Fruit fly (Drosophila melanogaster) whole organism, embryonic: ENCODE data around the gene ClpP.

ENCODE experiments used
- Antp ChIP-seq: fragments of 200-800 bp; sonication (Bioruptor generic); optimal IDR thresholded peaks from 3 replicates; lab custom pipeline; 2016; ENCODE audit warnings: missing biosample characterization, missing genetic modification characterization
- B-H1 ChIP-seq: fragments of 200-800 bp; sonication (Bioruptor generic); IDR thresholded peaks from 3 replicates; pipeline ENCODE4 v1.3.6; 2022; ENCODE audit warnings: missing biosample characterization, missing genetic modification characterization
- BtbVII ChIP-seq: fragments of 200-800 bp; sonication (Bioruptor generic); optimal IDR thresholded peaks from 3 replicates; lab custom pipeline; 2017; ENCODE audit warnings: missing biosample characterization, mild to moderate bottlenecking, missing genetic modification characterization
- CG10462 ChIP-seq: fragments of 200-800 bp; sonication (Bioruptor generic); optimal IDR thresholded peaks from 2 replicates; lab custom pipeline; 2016; ENCODE audit warnings: missing biosample characterization, missing genetic modification characterization
- CG11560 ChIP-seq: fragments of 200-800 bp; sonication (Bioruptor generic); IDR thresholded peaks from 3 replicates; pipeline ENCODE4 v1.3.6; 2022; ENCODE audit warnings: missing biosample characterization, missing genetic modification characterization
- CG11695 ChIP-seq: fragments of 200-800 bp; sonication (Bioruptor generic); IDR thresholded peaks from 3 replicates; pipeline ENCODE4 v1.3.6; 2022; ENCODE audit warnings: missing biosample characterization, missing genetic modification characterization
- CG11723 ChIP-seq: fragments of 200-800 bp; sonication (Bioruptor generic); optimal IDR thresholded peaks from 2 replicates; lab custom pipeline; 2017; ENCODE audit warnings: missing biosample characterization, mild to moderate bottlenecking, missing genetic modification characterization
- CG12219 ChIP-seq: fragments of 200-800 bp; sonication (Bioruptor generic); optimal IDR thresholded peaks from 3 replicates; lab custom pipeline; 2018; ENCODE audit warnings: missing biosample characterization, mild to moderate bottlenecking, missing genetic modification characterization
- CG13624 ChIP-seq: fragments of 200-800 bp; sonication (Bioruptor generic); optimal IDR thresholded peaks from 2 replicates; lab custom pipeline; 2016; ENCODE audit warnings: missing biosample characterization, missing genetic modification characterization
- CG15514 ChIP-seq: fragments of 200-800 bp; sonication (Bioruptor generic); optimal IDR thresholded peaks from 3 replicates; lab custom pipeline; 2017; ENCODE audit warnings: missing biosample characterization, missing genetic modification characterization, mild to moderate bottlenecking, moderate library complexity, missing genetic modification reagents
- CG15601 ChIP-seq: fragments of 200-800 bp; sonication (Bioruptor generic); optimal IDR thresholded peaks from 3 replicates; lab custom pipeline; 2019; ENCODE audit warnings: missing biosample characterization, mild to moderate bottlenecking, missing genetic modification characterization, moderate library complexity
- CG16813 ChIP-seq: fragments of 200-800 bp; sonication (Bioruptor generic); IDR thresholded peaks from 3 replicates; pipeline ENCODE4 v1.3.6; 2022; ENCODE audit warnings: missing biosample characterization, missing genetic modification characterization; ENCODE audit not compliant: partially characterized antibody
- CG17186 ChIP-seq: fragments of 200-800 bp; sonication (Bioruptor generic); optimal IDR thresholded peaks from 3 replicates; lab custom pipeline; 2017; ENCODE audit warnings: missing biosample characterization, missing genetic modification reagents, missing genetic modification characterization
- CG17912 ChIP-seq: fragments of 200-800 bp; sonication (Bioruptor generic); optimal IDR thresholded peaks from 2 replicates; lab custom pipeline; 2018; ENCODE audit warnings: missing biosample characterization, mild to moderate bottlenecking, missing genetic modification characterization
- CG1792 ChIP-seq: fragments of 200-800 bp; sonication (Bioruptor generic); optimal IDR thresholded peaks from 2 replicates; lab custom pipeline; 2016; ENCODE audit warnings: missing biosample characterization, missing genetic modification characterization
- CG2889 ChIP-seq: fragments of 200-800 bp; sonication (Bioruptor generic); IDR thresholded peaks from 3 replicates; pipeline ENCODE4 v1.3.6; 2022; ENCODE audit warnings: missing biosample characterization, missing genetic modification characterization
- CG31224 ChIP-seq: fragments of 200-800 bp; sonication (Bioruptor generic); IDR thresholded peaks from 2 replicates; pipeline ENCODE4 v1.3.6; 2022; ENCODE audit warnings: missing biosample characterization, missing genetic modification characterization
- CG33213 ChIP-seq: fragments of 200-800 bp; sonication (Bioruptor generic); optimal IDR thresholded peaks from 3 replicates; lab custom pipeline; 2016; ENCODE audit warnings: missing biosample characterization, missing genetic modification characterization
- CG3847 ChIP-seq: fragments of 200-800 bp; sonication (Bioruptor generic); IDR thresholded peaks from 2 replicates; pipeline ENCODE4 v1.3.6; 2022; ENCODE audit warnings: missing biosample characterization, missing genetic modification characterization
- CG42726 ChIP-seq: fragments of 200-800 bp; sonication (Bioruptor generic); IDR thresholded peaks from 2 replicates; pipeline ENCODE4 v1.3.6; 2022; ENCODE audit warnings: missing biosample characterization, missing genetic modification characterization; ENCODE audit not compliant: partially characterized antibody
- CG5245 ChIP-seq: fragments of 200-800 bp; sonication (Bioruptor generic); optimal IDR thresholded peaks from 3 replicates; lab custom pipeline; 2016; ENCODE audit warnings: missing biosample characterization, missing genetic modification characterization
- CG5953 ChIP-seq: fragments of 200-800 bp; sonication (Bioruptor generic); IDR thresholded peaks from 2 replicates; pipeline ENCODE4 v1.3.6; 2022; ENCODE audit warnings: missing biosample characterization, missing genetic modification characterization
- CG6272 ChIP-seq: fragments of 200-800 bp; sonication (Bioruptor generic); IDR thresholded peaks from 2 replicates; pipeline ENCODE4 v1.3.6; 2022; ENCODE audit warnings: missing biosample characterization, missing genetic modification characterization
- CG6813 ChIP-seq: fragments of 200-800 bp; sonication (Bioruptor generic); optimal IDR thresholded peaks from 2 replicates; lab custom pipeline; 2017; ENCODE audit warnings: missing biosample characterization, missing genetic modification characterization, mild to moderate bottlenecking, moderate library complexity, missing genetic modification reagents
- CrebB ChIP-seq: fragments of 200-800 bp; sonication (Bioruptor generic); optimal IDR thresholded peaks from 3 replicates; lab custom pipeline; 2018; ENCODE audit warnings: missing biosample characterization, mild to moderate bottlenecking, missing genetic modification characterization
- Fer1 ChIP-seq: fragments of 200-800 bp; sonication (Bioruptor generic); optimal IDR thresholded peaks from 2 replicates; lab custom pipeline; 2017; ENCODE audit warnings: missing biosample characterization, mild to moderate bottlenecking, missing genetic modification characterization
- HLH54F ChIP-seq: fragments of 200-800 bp; sonication (Bioruptor generic); optimal IDR thresholded peaks from 3 replicates; lab custom pipeline; 2016; ENCODE audit warnings: missing biosample characterization, missing genetic modification characterization
- Hr39 ChIP-seq: fragments of >200 bp; optimal IDR thresholded peaks from 2 replicates; lab custom pipeline; 2017
- Jarid2 ChIP-seq: fragments of 200-800 bp; sonication (Bioruptor generic); optimal IDR thresholded peaks from 3 replicates; lab custom pipeline; 2017; ENCODE audit warnings: mild to moderate bottlenecking, missing biosample characterization, missing genetic modification reagents, missing genetic modification characterization
- NC2β ChIP-seq: fragments of 200-800 bp; sonication (Bioruptor generic); optimal IDR thresholded peaks from 2 replicates; lab custom pipeline; 2016; ENCODE audit warnings: missing biosample characterization, missing genetic modification characterization
- Taf1 ChIP-seq: fragments of 200-800 bp; sonication (Bioruptor generic); IDR thresholded peaks from 2 replicates; pipeline ENCODE4 v1.3.6; 2022; ENCODE audit warnings: missing biosample characterization, missing genetic modification characterization
- Vsx1 ChIP-seq: fragments of 200-800 bp; sonication (Bioruptor generic); optimal IDR thresholded peaks from 2 replicates; lab custom pipeline; 2017; ENCODE audit warnings: missing biosample characterization, mild to moderate bottlenecking, missing genetic modification characterization, missing genetic modification reagents
- amos ChIP-seq: fragments of 200-800 bp; sonication (Bioruptor generic); IDR thresholded peaks from 2 replicates; pipeline ENCODE4 v1.3.6; 2022; ENCODE audit warnings: missing biosample characterization, missing genetic modification characterization; ENCODE audit not compliant: partially characterized antibody
- cad ChIP-seq: fragments of >200 bp; optimal IDR thresholded peaks from 2 replicates; lab custom pipeline; 2017; ENCODE audit warnings: missing biosample characterization, missing genetic modification characterization
- crol ChIP-seq: fragments of 200-800 bp; sonication (Bioruptor generic); IDR thresholded peaks from 2 replicates; pipeline ENCODE4 v1.3.6; 2022; ENCODE audit warnings: missing biosample characterization, missing genetic modification characterization
- gcm2 ChIP-seq: fragments of 200-800 bp; sonication (Bioruptor generic); optimal IDR thresholded peaks from 2 replicates; lab custom pipeline; 2016; ENCODE audit warnings: missing biosample characterization, missing genetic modification characterization
- hth ChIP-seq: fragments of >200 bp; optimal IDR thresholded peaks from 2 replicates; lab custom pipeline; 2017; ENCODE audit warnings: inconsistent platforms
- ind ChIP-seq: fragments of 200-800 bp; sonication (Bioruptor generic); optimal IDR thresholded peaks from 3 replicates; lab custom pipeline; 2016; ENCODE audit warnings: missing biosample characterization, missing genetic modification characterization
- inv ChIP-seq: fragments of 200-800 bp; sonication (Bioruptor generic); IDR thresholded peaks from 2 replicates; pipeline ENCODE4 v1.3.6; 2022; ENCODE audit warnings: missing biosample characterization, missing genetic modification characterization; ENCODE audit not compliant: partially characterized antibody
- jing ChIP-seq: fragments of 200-800 bp; sonication (Bioruptor generic); optimal IDR thresholded peaks from 2 replicates; lab custom pipeline; 2018; ENCODE audit warnings: missing biosample characterization, mild to moderate bottlenecking, missing genetic modification characterization
- nau ChIP-seq: fragments of 200-800 bp; sonication (Bioruptor generic); optimal IDR thresholded peaks from 3 replicates; lab custom pipeline; 2017; ENCODE audit warnings: missing biosample characterization, mild to moderate bottlenecking, missing genetic modification characterization, missing genetic modification reagents
- scrt ChIP-seq: fragments of 200-800 bp; sonication (Bioruptor generic); optimal IDR thresholded peaks from 2 replicates; lab custom pipeline; 2018; ENCODE audit warnings: missing biosample characterization, mild to moderate bottlenecking, missing genetic modification characterization, moderate library complexity
- slou ChIP-seq: fragments of 200-800 bp; sonication (Bioruptor generic); optimal IDR thresholded peaks from 3 replicates; lab custom pipeline; 2016; ENCODE audit warnings: missing biosample characterization, missing genetic modification characterization
- so ChIP-seq: fragments of 200-800 bp; sonication (Bioruptor generic); IDR thresholded peaks from 3 replicates; pipeline ENCODE4 v1.3.6; 2022; ENCODE audit warnings: missing biosample characterization, missing genetic modification characterization
- trem ChIP-seq: fragments of 200-800 bp; optimal IDR thresholded peaks from 3 replicates; lab custom pipeline; 2019; ENCODE audit warnings: missing biosample characterization, mild to moderate bottlenecking, missing genetic modification characterization, moderate library complexity
- tup ChIP-seq: fragments of 200-800 bp; sonication (Bioruptor generic); optimal IDR thresholded peaks from 2 replicates; lab custom pipeline; 2016; ENCODE audit warnings: missing biosample characterization, mild to moderate bottlenecking, missing genetic modification characterization, moderate library complexity
- unc-4 ChIP-seq: fragments of 200-800 bp; sonication (Bioruptor generic); IDR thresholded peaks from 2 replicates; pipeline ENCODE4 v1.3.6; 2022; ENCODE audit warnings: missing biosample characterization, missing genetic modification characterization; ENCODE audit not compliant: partially characterized antibody
- zfh2 ChIP-seq: fragments of 200-800 bp; sonication (Bioruptor generic); optimal IDR thresholded peaks from 2 replicates; lab custom pipeline; 2016; ENCODE audit warnings: missing biosample characterization, missing genetic modification characterization

Gene ClpP

DNA sequence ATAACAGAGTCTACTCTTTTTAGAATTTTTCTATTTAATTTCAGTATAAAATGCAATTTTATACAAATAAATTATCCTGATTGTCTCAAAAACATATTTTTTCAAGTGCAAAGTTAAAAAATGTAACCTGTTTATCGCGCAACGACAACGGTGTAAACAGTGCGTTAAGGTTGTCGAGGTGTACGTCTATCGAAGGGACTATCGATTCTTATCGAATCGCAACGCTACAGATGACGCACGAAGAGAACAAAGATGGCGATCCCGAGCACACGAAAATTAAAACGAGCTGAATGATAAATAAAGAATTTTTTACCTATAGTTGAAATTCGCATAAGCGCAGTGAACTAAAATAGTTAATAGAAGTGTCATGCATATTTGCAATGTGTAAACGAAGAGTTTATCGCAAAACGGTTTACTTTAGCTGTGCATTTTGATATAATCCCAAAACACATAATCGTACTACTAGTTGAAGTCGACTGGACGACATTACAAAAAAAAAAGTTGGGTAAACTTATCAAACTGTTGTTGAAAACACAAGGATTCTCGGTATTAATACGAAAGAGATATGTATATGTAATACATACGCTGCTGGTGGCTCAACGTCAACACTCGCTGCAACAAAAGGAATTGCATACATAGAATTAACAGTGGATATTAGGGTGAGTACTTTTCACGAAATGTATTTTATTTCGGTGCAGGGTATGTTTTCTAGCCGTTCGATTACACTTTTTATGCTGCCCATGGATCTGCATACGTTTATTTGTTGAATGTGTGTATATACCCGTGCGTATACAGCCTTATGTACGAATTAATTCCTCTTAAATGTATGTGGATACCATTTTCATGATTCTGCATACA is 31.5 kb downstream of the ClpP start, which contains the start of gene da (continued):
- TF ChIP-seq CG15601 (tag; lab: Kevin White, UChicago) (peak; percentile 48), CG11723 (peak; percentile 77), CG31224 (GFP tag; lab: Robert Waterston, UW) (peak; percentile 40; the same call in 1 of the 2 replicates), hth (lab: Kevin White, UChicago) (no peak), CG11695 (GFP tag; lab: Robert Waterston, UW) (0 out of 3 replicates have a peak, but pooled peaks have one; percentile 38), tup (no peak), CG5245 (GFP tag; lab: Kevin White, UChicago) (peak; percentile 9), CG6272 (GFP tag; lab: Robert Waterston, UW) (peak; percentile 50; the same call in 1 of the 2 replicates), CG17186 (GFP tag; lab: Kevin White, UChicago) (peak; percentile 79), B-H1 (peak; percentile 15; the same call in 1 of the 3 replicates), BtbVII (GFP tag; lab: Kevin White, UChicago) (peak; percentile 19), CG5953 (no peak), Antp (GFP tag; lab: Kevin White, UChicago) (peak; percentile 57), jing (GFP tag; lab: Kevin White, UChicago) (no peak), Vsx1 (GFP tag; lab: Kevin White, UChicago) (no peak), trem (tag; lab: Kevin White, UChicago) (peak; percentile 59), CG3847 (peak; percentile 15; the same call in 1 of the 2 replicates), inv (GFP tag; lab: Robert Waterston, UW) (peak; percentile 33; the same call in 1 of the 2 replicates), slou (GFP tag; lab: Kevin White, UChicago) (no peak), CG13624 (GFP tag; lab: Kevin White, UChicago) (peak; percentile 63), CrebB (tag; lab: Kevin White, UChicago) (peak; percentile 43), CG33213 (peak; percentile 22), CG17912 (GFP tag; lab: Kevin White, UChicago) (peak; percentile 32), scrt (peak; percentile 10), Hr39 (no peak), CG11560 (tag; lab: Robert Waterston, UW) (no peak), amos (GFP tag; lab: Robert Waterston, UW) (peak; percentile 66; the same call in 1 of the 2 replicates), ind (GFP tag; lab: Kevin White, UChicago) (peak; percentile 51), Jarid2 (GFP tag; lab: Kevin White, UChicago) (no peak), cad (GFP tag; lab: Kevin White, UChicago) (no peak), CG2889 (GFP tag; lab: Robert Waterston, UW) (no peak), CG6813 (GFP tag; lab: Kevin White, UChicago) (peak; percentile 52), NC2β (GFP tag; lab: Kevin White, UChicago) (peak; percentile 63), CG1792 (GFP tag; lab: Kevin White, UChicago) (peak; percentile 34), crol (no peak), unc-4 (GFP tag; lab: Robert Waterston, UW) (peak; percentile 54; the same call in 1 of the 2 replicates), zfh2 (peak; percentile 69), gcm2 (GFP tag; lab: Kevin White, UChicago) (no peak), Fer1 (peak; percentile 26), CG42726 (GFP tag; lab: Robert Waterston, UW) (no peak), so (GFP tag; lab: Robert Waterston, UW) (no peak), Taf1 (GFP tag; lab: Robert Waterston, UW) (no peak), CG10462 (GFP tag; lab: Kevin White, UChicago) (peak; percentile 10), nau (GFP tag; lab: Kevin White, UChicago) (no peak), CG15514 (peak; percentile 81), CG12219 (peak; percentile 39), CG16813 (peak; percentile 64), HLH54F (peak; percentile 65)
